Worm (Caenorhabditis elegans): ENCODE measurements around the gene tyra-2.

The tyra-2 gene

ce11 chrX:7005475-7005874 lies at the start of gene tyra-2:
tyra-2 (minus strand) TSS chrX:7005575.
- TF ChIP-seq him-1 (tag; optimal IDR thresholded peaks at IDR 0.05): no peak
- no peak for TF ChIP-seq dao-5 (tag; optimal IDR thresholded peaks at IDR 0.05)
- no peak for TF ChIP-seq W03F9.2 (tag; optimal IDR thresholded peaks at IDR 0.05)

- TF ChIP-seq W03F9.2 (tag; optimal IDR thresholded peaks at IDR 0.05) (no peak), dao-5 (tag; optimal IDR thresholded peaks at IDR 0.05) (no peak), him-1 (tag; optimal IDR thresholded peaks at IDR 0.05) (no peak)
Measured at ce11 chrX:7050290-7050689, 44.9 kb upstream of the tyra-2 start, which contains the start of gene ubc-17. ubc-17 (plus strand) TSS chrX:7050590.

- TF ChIP-seq dao-5 (tag; optimal IDR thresholded peaks at IDR 0.05) (no peak), him-1 (tag; optimal IDR thresholded peaks at IDR 0.05) (no peak), W03F9.2 (tag; optimal IDR thresholded peaks at IDR 0.05) (no peak)
Measured at ce11 chrX:7040760-7041159, 35.4 kb upstream of the tyra-2 start.

- TF ChIP-seq W03F9.2 (tag; optimal IDR thresholded peaks at IDR 0.05) (no peak), him-1 (tag; optimal IDR thresholded peaks at IDR 0.05) (no peak), dao-5 (tag; optimal IDR thresholded peaks at IDR 0.05) (no peak)
Measured at ce11 chrX:7037998-7038397, 32.6 kb upstream of the tyra-2 start.

ce11 chrX:7035937-7036336 lies 30.6 kb upstream of the tyra-2 start, which contains the start of gene cest-19:
cest-19 (minus strand) TSS chrX:7036037.
- TF ChIP-seq dao-5 (tag; optimal IDR thresholded peaks at IDR 0.05) (no peak), him-1 (tag; optimal IDR thresholded peaks at IDR 0.05) (no peak), W03F9.2 (tag; optimal IDR thresholded peaks at IDR 0.05) (no peak)

- TF ChIP-seq W03F9.2 (tag; optimal IDR thresholded peaks at IDR 0.05): no peak
- no peak for TF ChIP-seq dao-5 (tag; optimal IDR thresholded peaks at IDR 0.05)
- TF ChIP-seq him-1 (tag; optimal IDR thresholded peaks at IDR 0.05): no peak
Measured at ce11 chrX:7033716-7034270, 28.4 kb upstream of the tyra-2 start.

- no peak for TF ChIP-seq W03F9.2 (tag; optimal IDR thresholded peaks at IDR 0.05)
- no peak for TF ChIP-seq him-1 (tag; optimal IDR thresholded peaks at IDR 0.05)
- TF ChIP-seq dao-5 (tag; optimal IDR thresholded peaks at IDR 0.05): no peak
Measured at ce11 chrX:7028836-7029235, 23.5 kb upstream of the tyra-2 start, which contains the start of gene flp-26. flp-26 (plus strand) TSS chrX:7029136.

- TF ChIP-seq him-1 (tag; optimal IDR thresholded peaks at IDR 0.05) (no peak), W03F9.2 (tag; optimal IDR thresholded peaks at IDR 0.05) (no peak), dao-5 (tag; optimal IDR thresholded peaks at IDR 0.05) (no peak)
Measured at ce11 chrX:7019733-7020132, 14.4 kb upstream of the tyra-2 start, which contains the start of gene cah-5. cah-5 (plus strand) TSS chrX:7020033.

ce11 chrX:7005919-7006318 lies 544 bp upstream of the tyra-2 start:
- no peak for TF ChIP-seq him-1 (tag; optimal IDR thresholded peaks at IDR 0.05)
- TF ChIP-seq dao-5 (tag; optimal IDR thresholded peaks at IDR 0.05): no peak

ce11 chrX:7001933-7002332 lies 3.4 kb downstream of the tyra-2 start:
- TF ChIP-seq him-1 (tag; optimal IDR thresholded peaks at IDR 0.05) (no peak), W03F9.2 (tag; optimal IDR thresholded peaks at IDR 0.05) (no peak), dao-5 (tag; optimal IDR thresholded peaks at IDR 0.05) (no peak)

ce11 chrX:6996448-6996847 lies 8.9 kb downstream of the tyra-2 start, which contains the start of the genes F01E11.20 and tsp-16:
F01E11.20 (minus strand) TSS chrX:6996548.
tsp-16 (minus strand) TSS chrX:6996620.
- TF ChIP-seq W03F9.2 (tag; optimal IDR thresholded peaks at IDR 0.05) (no peak), him-1 (tag; optimal IDR thresholded peaks at IDR 0.05) (no peak), dao-5 (tag; optimal IDR thresholded peaks at IDR 0.05) (no peak)

- TF ChIP-seq dao-5 (tag; optimal IDR thresholded peaks at IDR 0.05) (no peak), W03F9.2 (tag; optimal IDR thresholded peaks at IDR 0.05) (no peak), him-1 (tag; optimal IDR thresholded peaks at IDR 0.05) (no peak)
Measured at ce11 chrX:6991427-6991826, 13.9 kb downstream of the tyra-2 start, which contains the start of gene ugt-57. ugt-57 (plus strand) TSS chrX:6991727.

- TF ChIP-seq W03F9.2 (tag; optimal IDR thresholded peaks at IDR 0.05): no peak
- no peak for TF ChIP-seq him-1 (tag; optimal IDR thresholded peaks at IDR 0.05)
- TF ChIP-seq dao-5 (tag; optimal IDR thresholded peaks at IDR 0.05): no peak
Measured at ce11 chrX:6989342-6989741, 16.0 kb downstream of the tyra-2 start, which contains the start of gene F01E11.18. F01E11.18 (plus strand) TSS chrX:6989642.

- TF ChIP-seq dao-5 (tag; optimal IDR thresholded peaks at IDR 0.05) (no peak), him-1 (tag; optimal IDR thresholded peaks at IDR 0.05) (no peak), W03F9.2 (tag; optimal IDR thresholded peaks at IDR 0.05) (no peak)
Measured at ce11 chrX:6988212-6988611, 17.2 kb downstream of the tyra-2 start.

- TF ChIP-seq dao-5 (tag; optimal IDR thresholded peaks at IDR 0.05) (no peak), W03F9.2 (tag; optimal IDR thresholded peaks at IDR 0.05) (no peak), him-1 (tag; optimal IDR thresholded peaks at IDR 0.05) (no peak)
Measured at ce11 chrX:6971301-6971700, 34.1 kb downstream of the tyra-2 start.

Data from whole organism, L4/young adult.